Fruit fly (Drosophila melanogaster) S2 (cell line): ENCODE data around the gene Nepl4.

Source experiments
- CG8478 ChIP-seq: fragments of >200 bp; optimal IDR thresholded peaks from 2 replicates; lab custom pipeline; 2018
- CTCF ChIP-seq, 2 experiments: fragments of >200 bp; optimal IDR thresholded peaks; 2 replicates each; lab custom pipeline; 2018

DNA sequence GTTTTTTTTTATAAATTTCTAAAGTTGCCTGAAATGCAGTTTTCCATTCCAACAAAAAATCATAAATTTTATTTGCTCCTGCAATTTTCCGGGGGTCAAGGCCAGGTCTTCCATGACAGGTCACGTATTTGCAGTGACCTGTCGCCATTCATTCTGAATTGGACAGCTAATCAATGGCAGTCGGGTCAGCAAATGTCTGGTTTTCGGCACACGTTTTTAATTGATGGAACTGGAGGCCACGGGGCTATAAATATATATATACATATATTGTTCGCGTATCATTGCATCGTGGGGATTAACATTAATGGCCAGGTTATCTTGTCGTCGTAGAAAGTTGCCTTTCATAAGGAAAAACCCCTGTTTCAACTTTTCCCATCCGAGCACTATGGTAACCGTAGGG lies 19.4 kb downstream of the Nepl4 start:
- TF ChIP-seq CTCF (optimal IDR thresholded peaks at IDR 0.05; lab: Kevin White, UChicago), result no peak
- TF ChIP-seq CG8478 (lab: Kevin White, UChicago), result no peak
